Fruit fly (Drosophila melanogaster) whole organism, embryonic: ENCODE measurements around the gene CG17329.

Experiments
- Abd-B ChIP-seq: fragments of 200-800 bp; sonication (Bioruptor generic); optimal IDR thresholded peaks from 2 replicates; lab custom pipeline; 2018; ENCODE audit warnings: missing biosample characterization, mild to moderate bottlenecking, missing genetic modification characterization, moderate library complexity
- Ada2b ChIP-seq: fragments of 200-800 bp; sonication (Bioruptor generic); IDR thresholded peaks from 2 replicates; pipeline ENCODE4 v1.3.6; 2022; ENCODE audit warnings: missing biosample characterization, missing genetic modification characterization
- Antp ChIP-seq: fragments of 200-800 bp; sonication (Bioruptor generic); optimal IDR thresholded peaks from 3 replicates; lab custom pipeline; 2016; ENCODE audit warnings: missing biosample characterization, missing genetic modification characterization
- BEAF-32 ChIP-seq: fragments of 200-800 bp; sonication (Bioruptor generic); optimal IDR thresholded peaks from 3 replicates; lab custom pipeline; 2017; ENCODE audit warnings: missing biosample characterization, missing genetic modification characterization, mild to moderate bottlenecking, moderate library complexity, missing genetic modification reagents
- CG10366 ChIP-seq: fragments of 200-800 bp; sonication (Bioruptor generic); IDR thresholded peaks from 2 replicates; pipeline ENCODE4 v1.3.6; 2022; ENCODE audit warnings: missing biosample characterization, missing genetic modification characterization
- CG13624 ChIP-seq: fragments of 200-800 bp; sonication (Bioruptor generic); optimal IDR thresholded peaks from 2 replicates; lab custom pipeline; 2016; ENCODE audit warnings: missing biosample characterization, missing genetic modification characterization
- CG15269 ChIP-seq: fragments of 200-800 bp; sonication (Bioruptor generic); optimal IDR thresholded peaks from 2 replicates; lab custom pipeline; 2018; ENCODE audit warnings: missing biosample characterization, mild to moderate bottlenecking, missing genetic modification characterization, moderate library complexity
- CG15514 ChIP-seq: fragments of 200-800 bp; sonication (Bioruptor generic); optimal IDR thresholded peaks from 3 replicates; lab custom pipeline; 2017; ENCODE audit warnings: missing biosample characterization, missing genetic modification characterization, mild to moderate bottlenecking, moderate library complexity, missing genetic modification reagents
- CG17912 ChIP-seq: fragments of 200-800 bp; sonication (Bioruptor generic); optimal IDR thresholded peaks from 2 replicates; lab custom pipeline; 2018; ENCODE audit warnings: missing biosample characterization, mild to moderate bottlenecking, missing genetic modification characterization
- CG2889 ChIP-seq: fragments of 200-800 bp; sonication (Bioruptor generic); IDR thresholded peaks from 3 replicates; pipeline ENCODE4 v1.3.6; 2022; ENCODE audit warnings: missing biosample characterization, missing genetic modification characterization
- CG4707 ChIP-seq: fragments of 200-800 bp; sonication (Bioruptor generic); optimal IDR thresholded peaks from 2 replicates; lab custom pipeline; 2018; ENCODE audit warnings: missing biosample characterization, mild to moderate bottlenecking, missing genetic modification characterization, moderate library complexity
- CG4854 ChIP-seq: fragments of 200-800 bp; sonication (Bioruptor generic); optimal IDR thresholded peaks from 2 replicates; lab custom pipeline; 2016; ENCODE audit warnings: missing biosample characterization, missing genetic modification characterization, inconsistent platforms
- CG5245 ChIP-seq: fragments of 200-800 bp; sonication (Bioruptor generic); optimal IDR thresholded peaks from 3 replicates; lab custom pipeline; 2016; ENCODE audit warnings: missing biosample characterization, missing genetic modification characterization
- CG6683 ChIP-seq: fragments of 200-800 bp; sonication (Bioruptor generic); optimal IDR thresholded peaks from 2 replicates; lab custom pipeline; 2017; ENCODE audit warnings: missing biosample characterization, mild to moderate bottlenecking, missing genetic modification characterization, missing genetic modification reagents
- CG6791 ChIP-seq: fragments of 200-800 bp; sonication (Bioruptor generic); IDR thresholded peaks from 3 replicates; pipeline ENCODE4 v1.3.6; 2022; ENCODE audit warnings: missing biosample characterization, missing genetic modification characterization; ENCODE audit not compliant: partially characterized antibody
- CG8089 ChIP-seq: fragments of 200-800 bp; sonication (Bioruptor generic); optimal IDR thresholded peaks from 3 replicates; lab custom pipeline; 2016; ENCODE audit warnings: missing biosample characterization, missing genetic modification characterization
- CG8944 ChIP-seq: fragments of 200-800 bp; sonication (Bioruptor generic); optimal IDR thresholded peaks from 3 replicates; lab custom pipeline; 2016; ENCODE audit warnings: missing biosample characterization, missing genetic modification characterization
- Dek ChIP-seq: fragments of 200-800 bp; sonication (Bioruptor generic); optimal IDR thresholded peaks from 3 replicates; lab custom pipeline; 2019; ENCODE audit warnings: missing biosample characterization, mild to moderate bottlenecking, missing genetic modification characterization, moderate library complexity
- Ets97D ChIP-seq: fragments of 200-800 bp; sonication (Bioruptor generic); optimal IDR thresholded peaks from 3 replicates; lab custom pipeline; 2016; ENCODE audit warnings: missing biosample characterization, missing genetic modification characterization
- Fer3 ChIP-seq: fragments of 200-800 bp; sonication (Bioruptor generic); optimal IDR thresholded peaks from 2 replicates; lab custom pipeline; 2018; ENCODE audit warnings: missing biosample characterization, mild to moderate bottlenecking, missing genetic modification characterization, moderate library complexity
- Hand ChIP-seq: fragments of 200-800 bp; sonication (Bioruptor generic); optimal IDR thresholded peaks from 2 replicates; lab custom pipeline; 2017; ENCODE audit warnings: mild to moderate bottlenecking, missing biosample characterization, missing genetic modification reagents, missing genetic modification characterization
- Hr39 ChIP-seq: fragments of >200 bp; optimal IDR thresholded peaks from 2 replicates; lab custom pipeline; 2017
- Hr78 ChIP-seq, 2 experiments: fragments of 200-800 bp in 1 of 2; fragments of >200 bp in 1 of 2; sonication (Bioruptor generic) in 1 of 2; optimal IDR thresholded peaks; 2 replicates each; lab custom pipeline; 2017 to 2019; ENCODE audit warnings: missing biosample characterization in 2 of 2, missing genetic modification characterization in 2 of 2, mild to moderate bottlenecking in 1 of 2, moderate library complexity in 1 of 2
- Poxn ChIP-seq: fragments of 200-800 bp; sonication (Bioruptor generic); IDR thresholded peaks from 2 replicates; pipeline ENCODE4 v1.3.6; 2022; ENCODE audit warnings: missing biosample characterization, missing genetic modification characterization
- Ravus ChIP-seq: fragments of 200-800 bp; sonication (Bioruptor generic); IDR thresholded peaks from 2 replicates; pipeline ENCODE4 v1.3.6; 2022; ENCODE audit warnings: missing biosample characterization, missing genetic modification characterization
- Sry-β ChIP-seq: fragments of 200-800 bp; sonication (Bioruptor generic); optimal IDR thresholded peaks from 2 replicates; lab custom pipeline; 2018; ENCODE audit warnings: missing biosample characterization, mild to moderate bottlenecking, missing genetic modification characterization, moderate library complexity
- Taf1 ChIP-seq: fragments of 200-800 bp; sonication (Bioruptor generic); IDR thresholded peaks from 2 replicates; pipeline ENCODE4 v1.3.6; 2022; ENCODE audit warnings: missing biosample characterization, missing genetic modification characterization
- YL-1 ChIP-seq: fragments of 200-800 bp; sonication (Bioruptor generic); optimal IDR thresholded peaks from 3 replicates; lab custom pipeline; 2017; ENCODE audit warnings: missing biosample characterization, mild to moderate bottlenecking, missing genetic modification characterization
- abd-A ChIP-seq: fragments of 200-800 bp; sonication (Bioruptor generic); optimal IDR thresholded peaks from 3 replicates; lab custom pipeline; 2019; ENCODE audit warnings: missing biosample characterization, mild to moderate bottlenecking, missing genetic modification characterization, moderate library complexity
- ac ChIP-seq: fragments of 200-800 bp; sonication (Bioruptor generic); optimal IDR thresholded peaks from 3 replicates; lab custom pipeline; 2017; ENCODE audit warnings: missing biosample characterization, mild to moderate bottlenecking, missing genetic modification characterization
- ara ChIP-seq: fragments of 200-800 bp; sonication (Bioruptor generic); IDR thresholded peaks from 2 replicates; pipeline ENCODE4 v1.3.6; 2022; ENCODE audit warnings: missing biosample characterization, missing genetic modification characterization
- ash1 ChIP-seq: fragments of 200-800 bp; sonication (Bioruptor generic); optimal IDR thresholded peaks from 2 replicates; lab custom pipeline; 2018; ENCODE audit warnings: missing biosample characterization, mild to moderate bottlenecking, missing genetic modification characterization
- bsh ChIP-seq, 2 experiments: fragments of 200-800 bp; sonication (Bioruptor generic); optimal IDR thresholded peaks; 2 replicates each; lab custom pipeline; 2017 to 2018; ENCODE audit warnings: mild to moderate bottlenecking in 2 of 2, missing biosample characterization in 2 of 2, missing genetic modification characterization in 2 of 2, moderate library complexity in 1 of 2
- cas ChIP-seq: fragments of 200-800 bp; sonication (Bioruptor generic); IDR thresholded peaks from 2 replicates; pipeline ENCODE4 v1.3.6; 2022; ENCODE audit warnings: missing biosample characterization, missing genetic modification characterization
- cato ChIP-seq: fragments of 200-800 bp; sonication (Bioruptor generic); optimal IDR thresholded peaks from 2 replicates; lab custom pipeline; 2016; ENCODE audit warnings: missing biosample characterization, missing genetic modification characterization, borderline replicate concordance
- crc ChIP-seq: fragments of 200-800 bp; sonication (Bioruptor generic); optimal IDR thresholded peaks from 2 replicates; lab custom pipeline; 2016; ENCODE audit warnings: missing biosample characterization, missing genetic modification characterization
- dm ChIP-seq: fragments of 200-800 bp; sonication (Bioruptor generic); optimal IDR thresholded peaks from 3 replicates; lab custom pipeline; 2016; ENCODE audit warnings: missing biosample characterization, missing genetic modification characterization
- dmrt11E ChIP-seq: fragments of 200-800 bp; sonication (Bioruptor generic); optimal IDR thresholded peaks from 3 replicates; lab custom pipeline; 2018; ENCODE audit warnings: missing biosample characterization, mild to moderate bottlenecking, missing genetic modification characterization, moderate library complexity
- fd64A ChIP-seq: fragments of 200-800 bp; sonication (Bioruptor generic); optimal IDR thresholded peaks from 3 replicates; lab custom pipeline; 2018; ENCODE audit warnings: missing biosample characterization, mild to moderate bottlenecking, missing genetic modification characterization
- grn ChIP-seq: fragments of 200-800 bp; sonication (Bioruptor generic); optimal IDR thresholded peaks from 3 replicates; lab custom pipeline; 2017; ENCODE audit warnings: missing biosample characterization, missing genetic modification characterization
- hb ChIP-seq: fragments of 200-800 bp; sonication (Bioruptor generic); IDR thresholded peaks from 3 replicates; pipeline ENCODE4 v1.3.6; 2022; ENCODE audit warnings: missing biosample characterization, missing genetic modification characterization; ENCODE audit not compliant: partially characterized antibody
- nerfin-1 ChIP-seq: fragments of 200-800 bp; sonication (Bioruptor generic); optimal IDR thresholded peaks from 3 replicates; lab custom pipeline; 2019; ENCODE audit warnings: missing biosample characterization, mild to moderate bottlenecking, missing genetic modification characterization, moderate library complexity
- org-1 ChIP-seq: fragments of 200-800 bp; sonication (Bioruptor generic); optimal IDR thresholded peaks from 2 replicates; lab custom pipeline; 2017; ENCODE audit warnings: missing biosample characterization, missing genetic modification characterization
- otp ChIP-seq: fragments of 200-800 bp; sonication (Bioruptor generic); IDR thresholded peaks from 3 replicates; pipeline ENCODE4, ENCODE4 v1.3.6; 2022; ENCODE audit warnings: missing biosample characterization, missing genetic modification characterization
- pho ChIP-seq: fragments of 200-800 bp; sonication (Bioruptor generic); optimal IDR thresholded peaks from 2 replicates; lab custom pipeline; 2016; ENCODE audit warnings: missing biosample characterization, missing genetic modification characterization
- pita ChIP-seq: fragments of 200-800 bp; sonication (Bioruptor generic); optimal IDR thresholded peaks from 2 replicates; lab custom pipeline; 2017; ENCODE audit warnings: missing biosample characterization, mild to moderate bottlenecking, missing genetic modification characterization
- prd ChIP-seq, 3 experiments: fragments of >200 bp in 2 of 3; fragments of 200-800 bp in 1 of 3; sonication (Bioruptor generic) in 1 of 3; optimal IDR thresholded peaks in 2 of 3; IDR thresholded peaks in 1 of 3; 2 replicates in 2 of 3; 3 replicates in 1 of 3; pipeline versions ENCODE4 v1.3.6 to Lab custom; 2017 to 2022; ENCODE audit warnings: missing biosample characterization in 1 of 3, missing genetic modification characterization in 1 of 3
- ro ChIP-seq: fragments of 200-800 bp; sonication (Bioruptor generic); IDR thresholded peaks from 2 replicates; pipeline ENCODE4 v1.3.6; 2022; ENCODE audit warnings: missing biosample characterization, missing genetic modification characterization
- zen2 ChIP-seq: fragments of 200-800 bp; sonication (Bioruptor generic); IDR thresholded peaks from 3 replicates; pipeline ENCODE4 v1.3.6; 2022; ENCODE audit warnings: missing biosample characterization, missing genetic modification characterization; ENCODE audit not compliant: partially characterized antibody
- zfh1 ChIP-seq: fragments of 200-800 bp; sonication (Bioruptor generic); IDR thresholded peaks from 3 replicates; pipeline ENCODE4 v1.3.6; 2022; ENCODE audit warnings: missing biosample characterization, missing genetic modification characterization

The CG17329 gene

dm6 chr2L:16275809-16276178, 15.3 kb upstream of the CG17329 start (continued):
- peak; percentile 19; the same call in 1 of the 3 replicates for TF ChIP-seq zfh1
- no peak for TF ChIP-seq Hr78 (GFP tag; optimal IDR thresholded peaks at IDR 0.05; lab: Kevin White, UChicago)
- no peak for TF ChIP-seq ash1
- no peak for TF ChIP-seq grn (GFP tag; lab: Kevin White, UChicago)
- no peak for TF ChIP-seq zen2
- TF ChIP-seq ac (GFP tag; lab: Kevin White, UChicago), result no peak
- TF ChIP-seq CG15269 (tag; lab: Kevin White, UChicago), result peak; percentile 59
- TF ChIP-seq bsh (GFP tag; optimal IDR thresholded peaks at IDR 0.05; lab: Kevin White, UChicago), result peak in 1 of 2 experiments; percentile 41
- no peak for TF ChIP-seq BEAF-32
- TF ChIP-seq CG10366 (GFP tag; lab: Robert Waterston, UW), result peak; percentile 35
- TF ChIP-seq org-1 (GFP tag; lab: Kevin White, UChicago), result peak; percentile 55
- no peak for TF ChIP-seq ara
- peak; percentile 48 for TF ChIP-seq pho (GFP tag; lab: Kevin White, UChicago)
- no peak for TF ChIP-seq CG8944 (GFP tag; lab: Kevin White, UChicago)
- no peak for TF ChIP-seq Poxn (GFP tag; lab: Robert Waterston, UW)
- TF ChIP-seq Ada2b, result peak; percentile 36; the same call in 1 of the 2 replicates
- no peak for TF ChIP-seq CG8089
- TF ChIP-seq CG4707 (GFP tag; lab: Kevin White, UChicago), result no peak
- TF ChIP-seq crc (GFP tag; lab: Kevin White, UChicago), result no peak
- no peak for TF ChIP-seq abd-A (tag; lab: Kevin White, UChicago)
- TF ChIP-seq cas (GFP tag; lab: Robert Waterston, UW), result no peak
- no peak for TF ChIP-seq prd (optimal IDR thresholded peaks at IDR 0.05; lab: Kevin White, UChicago)
- peak; percentile 45; the same call in 1 of the 3 replicates for TF ChIP-seq prd (GFP tag; IDR thresholded peaks at IDR 0.05; lab: Robert Waterston, UW)
- no peak for TF ChIP-seq fd64A (GFP tag; lab: Kevin White, UChicago)
- no peak for TF ChIP-seq Ravus
- TF ChIP-seq dm, result no peak
- no peak for TF ChIP-seq CG17912 (GFP tag; lab: Kevin White, UChicago)
- peak; percentile 15 for TF ChIP-seq YL-1 (GFP tag; lab: Kevin White, UChicago)
- TF ChIP-seq CG6791 (GFP tag; lab: Robert Waterston, UW), result no peak
- no peak for TF ChIP-seq Sry-β (GFP tag; lab: Kevin White, UChicago)
- no peak for TF ChIP-seq Antp (GFP tag; lab: Kevin White, UChicago)
- no peak for TF ChIP-seq Abd-B (GFP tag; lab: Kevin White, UChicago)
- TF ChIP-seq dmrt11E (tag; lab: Kevin White, UChicago), result no peak
- peak; percentile 39 for TF ChIP-seq Hand
- TF ChIP-seq otp (GFP tag; lab: Robert Waterston, UW), result no peak
- TF ChIP-seq Dek (tag; lab: Kevin White, UChicago), result peak; percentile 4
- no peak for TF ChIP-seq Hr39 (lab: Kevin White, UChicago)
- no peak for TF ChIP-seq CG5245 (GFP tag; lab: Kevin White, UChicago)
- no peak for TF ChIP-seq ro (GFP tag; lab: Robert Waterston, UW)
- no peak for TF ChIP-seq cato (GFP tag; lab: Kevin White, UChicago)
- no peak for TF ChIP-seq pita
- TF ChIP-seq hb (GFP tag; lab: Robert Waterston, UW), result no peak
- peak; percentile 52 for TF ChIP-seq Fer3
- TF ChIP-seq Ets97D (GFP tag; lab: Kevin White, UChicago), result no peak
- TF ChIP-seq nerfin-1 (tag; lab: Kevin White, UChicago), result no peak
- TF ChIP-seq CG6683 (GFP tag; lab: Kevin White, UChicago), result peak; percentile 40
- peak; percentile 45 for TF ChIP-seq CG15514 (GFP tag; lab: Kevin White, UChicago)
- no peak for TF ChIP-seq CG13624 (GFP tag; lab: Kevin White, UChicago)
- peak; percentile 33 for TF ChIP-seq CG4854 (GFP tag; lab: Kevin White, UChicago)
- no peak for TF ChIP-seq Taf1 (GFP tag; lab: Robert Waterston, UW)
- no peak for TF ChIP-seq CG2889 (GFP tag; lab: Robert Waterston, UW)
